Worm (Caenorhabditis elegans) whole organism, L1 larva: ENCODE results near the gene C07D10.5.

Experiments
- C16A3.4 ChIP-seq: fragments of 150-350 bp; optimal IDR thresholded peaks from 2 replicates; lab custom pipeline; 2014; ENCODE audit warnings: missing biosample characterization, missing genetic modification characterization
- F16B12.6 ChIP-seq: fragments of 150-350 bp; optimal IDR thresholded peaks from 2 replicates; lab custom pipeline; 2014; ENCODE audit warnings: missing biosample characterization, missing genetic modification characterization
- elt-3 ChIP-seq, 6 experiments: fragments of 150-350 bp in 1 of 6; sonication (generic microtip); optimal IDR thresholded peaks; 2 replicates each; lab custom pipeline; 2017 to 2018; ENCODE audit warnings: missing biosample characterization in 6 of 6, missing genetic modification characterization in 6 of 6, inconsistent platforms in 1 of 6
- jun-1 ChIP-seq: fragments of 150-350 bp; optimal IDR thresholded peaks from 2 replicates; lab custom pipeline; 2014; ENCODE audit warnings: missing biosample characterization, missing genetic modification reagents, missing genetic modification characterization
- mef-2 ChIP-seq: fragments of 150-350 bp; optimal IDR thresholded peaks from 2 replicates; lab custom pipeline; 2014; ENCODE audit warnings: missing biosample characterization, missing genetic modification characterization
- mep-1 ChIP-seq: fragments of 150-350 bp; optimal IDR thresholded peaks from 2 replicates; lab custom pipeline; 2014; ENCODE audit warnings: missing biosample characterization, missing genetic modification characterization
- nhr-237 ChIP-seq: fragments of 150-350 bp; optimal IDR thresholded peaks from 2 replicates; lab custom pipeline; 2014; ENCODE audit warnings: missing biosample characterization, missing genetic modification characterization
- nhr-28 ChIP-seq: fragments of 150-350 bp; optimal IDR thresholded peaks from 2 replicates; lab custom pipeline; 2014; ENCODE audit warnings: missing biosample characterization, missing genetic modification characterization
- nhr-77 ChIP-seq: fragments of 150-350 bp; optimal IDR thresholded peaks from 2 replicates; lab custom pipeline; 2014; ENCODE audit warnings: missing biosample characterization, missing genetic modification characterization
- nhr-85 ChIP-seq: sonication (generic microtip); peaks from one replicate; lab custom pipeline; 2016; ENCODE audit warnings: missing genetic modification characterization, inconsistent platforms, missing compliant biosample characterization
- pqm-1 ChIP-seq: sonication (generic microtip); optimal IDR thresholded peaks from 3 replicates; lab custom pipeline; 2017; ENCODE audit warnings: missing biosample characterization, missing genetic modification characterization
- ztf-11 ChIP-seq, 2 experiments: sonication (generic microtip); optimal IDR thresholded peaks; 2 replicates each; lab custom pipeline; 2016 to 2017; ENCODE audit warnings: missing genetic modification characterization in 2 of 2, missing biosample characterization in 1 of 2, missing compliant biosample characterization in 1 of 2

DNA sequence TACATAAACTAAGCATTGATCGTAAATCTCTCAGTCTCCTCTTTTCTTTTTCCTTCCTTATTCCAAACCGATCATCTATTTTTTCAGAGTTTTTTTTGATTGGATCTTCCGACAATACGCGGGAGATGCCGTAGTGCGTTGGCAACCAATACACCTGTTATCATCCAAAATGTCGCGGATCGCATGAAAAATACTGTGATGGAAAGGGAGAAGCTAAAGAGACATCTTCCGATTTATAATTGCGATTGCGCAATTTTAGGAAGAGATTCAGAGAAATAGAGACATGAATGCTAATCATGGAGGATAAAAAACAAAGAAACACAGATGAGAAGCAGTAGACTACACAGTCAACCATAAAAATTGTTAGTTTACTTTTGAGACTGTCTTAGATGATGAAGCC, 25.1 kb downstream of the C07D10.5 start:
- TF ChIP-seq nhr-77 (no peak), mep-1 (tag; lab: Kevin White, UChicago) (no peak), ztf-11 (tag; optimal IDR thresholded peaks at IDR 0.05; lab: Kevin White, UChicago) (no peak), jun-1 (tag; lab: Kevin White, UChicago) (no peak), nhr-237 (tag; lab: Kevin White, UChicago) (no peak), pqm-1 (tag; lab: Kevin White, UChicago) (no peak), mef-2 (tag; lab: Kevin White, UChicago) (no peak), nhr-85 (tag; lab: Kevin White, UChicago) (no peak), elt-3 (tag; optimal IDR thresholded peaks at IDR 0.05; lab: Kevin White, UChicago) (no peak), nhr-28 (tag; lab: Kevin White, UChicago) (no peak), C16A3.4 (no peak), F16B12.6 (tag; lab: Kevin White, UChicago) (no peak)
